Worm (Caenorhabditis elegans): Measurements from ENCODE around the gene F10E9.2.

DNA sequence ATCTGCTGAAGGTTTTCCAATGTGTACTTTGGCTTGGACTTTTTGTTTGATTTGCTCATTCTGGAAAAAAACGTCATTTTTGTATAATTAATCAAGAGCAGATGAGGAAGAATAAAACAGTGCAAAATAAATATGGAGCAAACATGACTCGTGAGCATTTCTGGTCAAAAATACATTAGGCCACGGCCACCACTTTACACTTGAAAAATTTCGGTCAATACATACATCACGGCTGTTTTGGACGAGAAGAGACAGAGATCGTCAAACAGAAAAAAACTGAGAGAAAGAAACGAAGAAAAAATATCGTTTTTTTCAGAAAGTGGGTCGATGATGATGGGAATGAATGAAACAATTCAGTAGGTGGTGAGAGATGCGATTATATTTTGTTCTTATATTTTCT is 44.2 kb upstream of the F10E9.2 start, which contains the start of the genes F09G8.7 and crn-7:
- TF ChIP-seq him-1 (tag; optimal IDR thresholded peaks at IDR 0.05) (no peak), snpc-4 (GFP tag; optimal IDR thresholded peaks at IDR 0.05) (no peak), snpc-4 (tag; optimal IDR thresholded peaks at IDR 0.05) (no peak), egl-18 (GFP tag; IDR thresholded peaks at IDR 0.05) (no peak), lir-1 (GFP tag; conservative IDR thresholded peaks at IDR 0.05) (no peak), dpl-1 (GFP tag; optimal IDR thresholded peaks at IDR 0.05) (no peak), unc-130 (GFP tag; optimal IDR thresholded peaks at IDR 0.05) (no peak), let-526 (GFP tag; IDR thresholded peaks at IDR 0.05) (no peak), zim-3 (tag; optimal IDR thresholded peaks at IDR 0.05) (no peak), K11D2.4 (GFP tag; IDR thresholded peaks at IDR 0.05) (no peak), nhr-27 (tag; optimal IDR thresholded peaks at IDR 0.05) (no peak), F57A8.1 (GFP tag; optimal IDR thresholded peaks at IDR 0.05) (no peak)
